ENCODE assay signal across 1 fruit fly cellular context in genomic region chr3L:6964488-6965152, dm6.
A peak's percentile ranks its signal among the peaks of the same experiment; 100 is the strongest.
TF ChIP-seq lines count a peak whose summit lies in the region.

Gene sgl (minus strand): TSS chr3L:6964758.

TF ChIP-seq in whole organism, embryonic, 481 proteins besides CTCF, POLR2A, EP300 and RAD21 (continued from another document):
- TF ChIP-seq cato (GFP tag; optimal IDR thresholded peaks at IDR 0.05; lab: Kevin White, UChicago; ENCODE audit: borderline replicate concordance) (no peak), Dref (GFP tag; IDR thresholded peaks at IDR 0.05; lab: Robert Waterston, UW) (peak; percentile 34; the same call in 1 of the 2 replicates), pan (optimal IDR thresholded peaks at IDR 0.05; lab: Kevin White, UChicago) (no peak), pan (GFP tag; optimal IDR thresholded peaks at IDR 0.05 in 1 of 2, IDR thresholded peaks at IDR 0.05 in 1 of 2) (peak in 1 of 2 experiments; percentile 48), CG11398 (GFP tag; optimal IDR thresholded peaks at IDR 0.05; lab: Kevin White, UChicago) (peak; percentile 56), HmgZ (tag; optimal IDR thresholded peaks at IDR 0.05; lab: Kevin White, UChicago) (peak; percentile 55)
